Worm (Caenorhabditis elegans): Measurements from ENCODE around the gene Y22D7AR.2.

DNA sequence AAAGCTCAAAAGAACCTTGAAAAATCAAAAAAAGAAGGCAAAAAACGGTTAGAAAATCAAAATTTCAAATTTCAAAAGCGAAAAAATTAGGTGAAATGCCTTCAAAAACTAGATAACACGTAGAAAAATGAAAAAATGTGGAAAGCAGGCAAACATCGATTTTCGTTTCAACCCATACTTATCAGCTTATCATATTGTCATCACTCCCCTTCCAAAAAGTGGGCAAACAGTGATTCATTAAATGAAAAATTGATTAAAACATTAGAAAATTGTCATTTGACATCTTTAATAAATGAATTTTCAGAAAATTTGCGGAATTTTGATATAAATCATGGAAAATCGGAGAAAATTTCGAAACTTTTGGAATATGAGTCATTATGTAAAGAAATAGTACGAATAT is 44.7 kb upstream of the Y22D7AR.2 start:
- TF ChIP-seq fos-1 (tag; optimal IDR thresholded peaks at IDR 0.05): no peak
- no peak for TF ChIP-seq ceh-82 (tag; optimal IDR thresholded peaks at IDR 0.05)
- no peak for TF ChIP-seq jun-1 (tag; optimal IDR thresholded peaks at IDR 0.05)
- TF ChIP-seq nhr-12 (tag; optimal IDR thresholded peaks at IDR 0.05): no peak
- no peak for TF ChIP-seq nhr-237 (tag; optimal IDR thresholded peaks at IDR 0.05)

Data from whole organism, L3 larva.